Fruit fly (Drosophila melanogaster): ENCODE measurements around the gene Ccp84Af.

The Ccp84Af gene

dm6 chr3R:6723537-6724171 lies 33.6 kb upstream of the Ccp84Af start (continued):
- TF ChIP-seq al (GFP tag; IDR thresholded peaks at IDR 0.05) (no peak), gem (tag; optimal IDR thresholded peaks at IDR 0.05) (peak; percentile 73), CG6689 (GFP tag; IDR thresholded peaks at IDR 0.05) (0 out of 2 replicates have a peak, but pooled peaks have one; percentile 22), tx (GFP tag; optimal IDR thresholded peaks at IDR 0.05) (no peak), CG10209 (GFP tag; optimal IDR thresholded peaks at IDR 0.05) (peak; percentile 7), CG2120 (GFP tag; optimal IDR thresholded peaks at IDR 0.05) (no peak), cas (GFP tag; IDR thresholded peaks at IDR 0.05) (no peak), CG2116 (GFP tag; optimal IDR thresholded peaks at IDR 0.05) (no peak), pzg (GFP tag; optimal IDR thresholded peaks at IDR 0.05) (no peak), CG4424 (GFP tag; optimal IDR thresholded peaks at IDR 0.05) (peak; percentile 19), CG5953 (GFP tag; IDR thresholded peaks at IDR 0.05) (no peak), CG6654 (GFP tag; optimal IDR thresholded peaks at IDR 0.05) (peak; percentile 13), Xrp1 (GFP tag; IDR thresholded peaks at IDR 0.05) (peak; percentile 62), CG11093 (GFP tag; IDR thresholded peaks at IDR 0.05) (no peak), CG18619 (GFP tag; optimal IDR thresholded peaks at IDR 0.05) (no peak), BtbVII (GFP tag; optimal IDR thresholded peaks at IDR 0.05) (no peak), insv (GFP tag; optimal IDR thresholded peaks at IDR 0.05) (no peak), ATbp (GFP tag; optimal IDR thresholded peaks at IDR 0.05) (peak; percentile 23), zfh1 (GFP tag; IDR thresholded peaks at IDR 0.05) (peak; percentile 42; the same call in 1 of the 3 replicates), CG2875 (GFP tag; optimal IDR thresholded peaks at IDR 0.05) (peak; percentile 40), CG8290 (GFP tag; optimal IDR thresholded peaks at IDR 0.05) (no peak), CG8290 (tag; optimal IDR thresholded peaks at IDR 0.05) (no peak), HHEX (GFP tag; optimal IDR thresholded peaks at IDR 0.05) (no peak), CG30403 (GFP tag; optimal IDR thresholded peaks at IDR 0.05) (peak; percentile 40), Sry-β (GFP tag; optimal IDR thresholded peaks at IDR 0.05) (no peak), Ptx1 (GFP tag; IDR thresholded peaks at IDR 0.05) (no peak), CG8281 (tag; optimal IDR thresholded peaks at IDR 0.05) (no peak), CG18476 (GFP tag; optimal IDR thresholded peaks at IDR 0.05) (no peak), CG1024 (GFP tag; IDR thresholded peaks at IDR 0.05) (no peak), H15 (GFP tag; IDR thresholded peaks at IDR 0.05) (no peak), esg (GFP tag; conservative IDR thresholded peaks at IDR 0.05) (no peak), CG34422 (GFP tag; IDR thresholded peaks at IDR 0.05) (no peak), salm (tag; optimal IDR thresholded peaks at IDR 0.05) (no peak), Hr39 (optimal IDR thresholded peaks at IDR 0.05) (no peak), tgo (GFP tag; IDR thresholded peaks at IDR 0.05) (no peak), nerfin-2 (GFP tag; IDR thresholded peaks at IDR 0.05; ENCODE audit: partially characterized antibody) (no peak), CG12769 (tag; optimal IDR thresholded peaks at IDR 0.05) (no peak), CG5245 (GFP tag; optimal IDR thresholded peaks at IDR 0.05) (no peak), nmo (GFP tag; optimal IDR thresholded peaks at IDR 0.05) (peak; percentile 63), odd (GFP tag; optimal IDR thresholded peaks at IDR 0.05) (peak; percentile 9), CG13424 (tag; optimal IDR thresholded peaks at IDR 0.05) (peak; percentile 32), Spps (tag; optimal IDR thresholded peaks at IDR 0.05) (no peak), CG9727 (GFP tag; optimal IDR thresholded peaks at IDR 0.05) (peak; percentile 70), lov (optimal IDR thresholded peaks at IDR 0.05) (no peak), lov (GFP tag; IDR thresholded peaks at IDR 0.05) (no peak), phol (tag; optimal IDR thresholded peaks at IDR 0.05) (peak; percentile 71), dmrt11E (tag; optimal IDR thresholded peaks at IDR 0.05) (peak; percentile 66), Oli (tag; optimal IDR thresholded peaks at IDR 0.05) (peak; percentile 32), gce (GFP tag; IDR thresholded peaks at IDR 0.05) (no peak), Kr (GFP tag; optimal IDR thresholded peaks at IDR 0.05) (peak; percentile 48), CG7987 (GFP tag; optimal IDR thresholded peaks at IDR 0.05) (no peak)
